Worm (Caenorhabditis elegans): ENCODE data around the gene R02F2.9.

ce11 chrIII:5453290-5453689 is 45.7 kb upstream of the R02F2.9 start, which contains the start of gene F48E8.4:
- no peak for TF ChIP-seq rnt-1 (tag; optimal IDR thresholded peaks at IDR 0.05)
- TF ChIP-seq hlh-15 (tag; optimal IDR thresholded peaks at IDR 0.05) = no peak
- TF ChIP-seq nhr-11 (tag; optimal IDR thresholded peaks at IDR 0.05) = no peak
- no peak for TF ChIP-seq hlh-6 (tag; optimal IDR thresholded peaks at IDR 0.05)
- no peak for TF ChIP-seq C38D4.7 (GFP tag; optimal IDR thresholded peaks at IDR 0.05)
- no peak for TF ChIP-seq F13H6.1 (tag; optimal IDR thresholded peaks at IDR 0.05)
- no peak for TF ChIP-seq unc-55 (GFP tag; optimal IDR thresholded peaks at IDR 0.05)
- TF ChIP-seq sdc-2 (tag; optimal IDR thresholded peaks at IDR 0.05) = no peak
- no peak for TF ChIP-seq ama-1 (optimal IDR thresholded peaks at IDR 0.05)
- TF ChIP-seq elt-2 (tag; optimal IDR thresholded peaks at IDR 0.05) = no peak
- no peak for TF ChIP-seq hlh-13 (GFP tag; optimal IDR thresholded peaks at IDR 0.05)
- no peak for TF ChIP-seq ceh-6 (GFP tag; optimal IDR thresholded peaks at IDR 0.05)
- no peak for TF ChIP-seq hlh-30 (tag; optimal IDR thresholded peaks at IDR 0.05; ENCODE audit: insufficient read depth)

Measured in whole organism, late embryonic.